Worm (Caenorhabditis elegans) whole organism, L1 larva: ENCODE results near the gene R160.3.

Experiments used
- ama-1 ChIP-seq: fragments of 150-350 bp; optimal IDR thresholded peaks from 2 replicates; lab custom pipeline; 2014
- ces-1 ChIP-seq: fragments of 150-350 bp; optimal IDR thresholded peaks from 2 replicates; lab custom pipeline; 2014; ENCODE audit warnings: missing biosample characterization, missing genetic modification reagents, missing genetic modification characterization
- mep-1 ChIP-seq: fragments of 150-350 bp; optimal IDR thresholded peaks from 2 replicates; lab custom pipeline; 2014; ENCODE audit warnings: missing biosample characterization, missing genetic modification characterization
- nhr-12 ChIP-seq: sonication (generic microtip); optimal IDR thresholded peaks from 2 replicates; lab custom pipeline; 2017; ENCODE audit warnings: missing biosample characterization, missing genetic modification characterization
- nhr-47 ChIP-seq: sonication (generic microtip); optimal IDR thresholded peaks from 2 replicates; lab custom pipeline; 2016; ENCODE audit warnings: mild to moderate bottlenecking, missing genetic modification characterization, moderate library complexity, missing compliant biosample characterization
- unc-86 ChIP-seq: sonication (generic microtip); optimal IDR thresholded peaks from 2 replicates; lab custom pipeline; 2016; ENCODE audit warnings: missing genetic modification characterization, missing compliant biosample characterization
- vab-15 ChIP-seq: sonication (generic microtip); optimal IDR thresholded peaks from 2 replicates; lab custom pipeline; 2017; ENCODE audit warnings: missing genotype, mild to moderate bottlenecking, missing genetic modification characterization, missing compliant biosample characterization
- ztf-4 ChIP-seq: fragments of 150-350 bp; optimal IDR thresholded peaks from 2 replicates; lab custom pipeline; 2014; ENCODE audit warnings: missing biosample characterization, missing genetic modification characterization

- TF ChIP-seq unc-86 (tag; lab: Kevin White, UChicago), result no peak
- no peak for TF ChIP-seq nhr-47 (tag; lab: Kevin White, UChicago)
- TF ChIP-seq ces-1 (GFP tag; lab: Kevin White, UChicago), result no peak
- TF ChIP-seq mep-1 (tag; lab: Kevin White, UChicago), result no peak
- TF ChIP-seq ama-1 (lab: Kevin White, UChicago), result no peak
- TF ChIP-seq nhr-12 (tag; lab: Kevin White, UChicago), result no peak
- no peak for TF ChIP-seq ztf-4 (tag; lab: Kevin White, UChicago)
- TF ChIP-seq vab-15 (tag; lab: Kevin White, UChicago), result no peak
Measured at ce11 chrX:4342730-4343129, 23.4 kb downstream of the R160.3 start.
